Fruit fly (Drosophila melanogaster) whole organism, pupa: ENCODE results near the gene CG43072.

Experiments used
- CG12605 ChIP-seq: fragments of 200-800 bp; sonication (Bioruptor generic); IDR thresholded peaks from 2 replicates; pipeline ENCODE4 v1.3.6; 2022; ENCODE audit warnings: missing biosample characterization, missing genetic modification characterization
- CG15710 ChIP-seq: fragments of 200-800 bp; sonication (Bioruptor generic); optimal IDR thresholded peaks from 2 replicates; lab custom pipeline; 2018; ENCODE audit warnings: missing biosample characterization, mild to moderate bottlenecking, missing genetic modification characterization, moderate library complexity
- CG17806 ChIP-seq: fragments of 200-800 bp; sonication (Bioruptor generic); optimal IDR thresholded peaks from 2 replicates; lab custom pipeline; 2018; ENCODE audit warnings: missing biosample characterization, mild to moderate bottlenecking, missing genetic modification characterization, moderate library complexity
- CG32121 ChIP-seq: fragments of 200-800 bp; sonication (Bioruptor generic); IDR thresholded peaks from 2 replicates; pipeline ENCODE4 v1.3.6; 2022; ENCODE audit warnings: missing biosample characterization, missing genetic modification characterization
- CG34367 ChIP-seq: fragments of 200-800 bp; sonication (Bioruptor generic); optimal IDR thresholded peaks from 2 replicates; lab custom pipeline; 2018; ENCODE audit warnings: missing biosample characterization, mild to moderate bottlenecking, missing genetic modification characterization
- D1 ChIP-seq: fragments of 200-800 bp; sonication (Bioruptor generic); optimal IDR thresholded peaks from 2 replicates; lab custom pipeline; 2018; ENCODE audit warnings: missing biosample characterization, mild to moderate bottlenecking, missing genetic modification characterization, moderate library complexity
- Ets98B ChIP-seq: fragments of 200-800 bp; sonication (Bioruptor generic); IDR thresholded peaks from 2 replicates; pipeline ENCODE4 v1.3.6; 2022; ENCODE audit warnings: missing biosample characterization, missing genetic modification characterization
- Snoo ChIP-seq: fragments of 200-800 bp; sonication (Bioruptor generic); optimal IDR thresholded peaks from 3 replicates; lab custom pipeline; 2017; ENCODE audit warnings: missing biosample characterization, mild to moderate bottlenecking, missing genetic modification characterization, inconsistent platforms
- rn ChIP-seq: fragments of 200-800 bp; sonication (Bioruptor generic); IDR thresholded peaks from 2 replicates; pipeline ENCODE4 v1.3.6; 2022; ENCODE audit warnings: missing biosample characterization, missing genetic modification characterization

DNA sequence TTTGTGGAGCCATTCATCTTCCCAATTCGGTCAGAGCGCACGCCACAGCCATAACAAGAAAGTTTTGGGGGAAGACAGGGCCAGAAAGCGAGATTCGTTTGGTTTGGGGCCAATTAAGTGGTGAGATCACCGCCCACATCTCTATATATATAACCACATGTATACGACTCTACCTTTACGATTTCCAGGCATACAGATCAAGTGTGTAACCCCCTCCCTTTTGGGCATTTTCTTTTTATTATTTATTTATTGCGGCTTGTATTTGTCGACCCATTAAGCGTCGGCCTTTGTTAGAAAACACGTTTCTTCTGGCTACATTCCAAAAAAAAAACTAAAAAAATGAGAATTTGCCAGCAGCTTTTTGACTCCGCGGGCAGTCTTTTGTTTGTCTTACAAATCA lies 35.7 kb downstream of the CG43072 start:
- TF ChIP-seq CG15710 (tag; lab: Kevin White, UChicago) (no peak), CG12605 (GFP tag; lab: Robert Waterston, UW) (no peak), Snoo (tag; lab: Kevin White, UChicago) (no peak), D1 (tag; lab: Kevin White, UChicago) (no peak), CG34367 (tag; lab: Kevin White, UChicago) (no peak), Ets98B (GFP tag; lab: Robert Waterston, UW) (no peak), CG32121 (GFP tag; lab: Robert Waterston, UW) (no peak), CG17806 (tag; lab: Kevin White, UChicago) (no peak), rn (no peak)
